Worm (Caenorhabditis elegans): ENCODE measurements around the gene T22D1.18.
A peak's percentile ranks its signal among the peaks of the same experiment; 100 is the strongest.

The T22D1.18 gene

DNA sequence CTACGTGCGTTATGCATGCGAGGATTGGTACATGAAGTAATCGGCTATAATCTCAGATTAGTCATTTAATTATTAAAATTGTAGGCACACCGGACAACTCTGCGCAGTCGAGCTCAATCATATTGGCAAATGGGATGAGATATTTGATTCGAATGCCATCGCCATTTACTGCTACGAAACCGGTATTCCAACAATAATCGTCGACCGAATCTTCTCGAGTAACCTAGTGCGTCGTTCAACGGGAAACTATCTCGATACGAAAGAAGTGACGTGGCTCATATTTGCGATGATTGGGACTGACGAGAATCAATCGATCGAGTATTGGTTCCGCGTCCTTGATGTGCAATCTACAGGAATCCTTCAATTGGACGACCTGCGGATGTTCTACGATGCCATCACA, 15.4 kb downstream of the T22D1.18 start:
- TF ChIP-seq pha-4 (tag; optimal IDR thresholded peaks at IDR 0.05) (no peak), hlh-1 (tag; optimal IDR thresholded peaks at IDR 0.05) (no peak), mls-2 (tag; optimal IDR thresholded peaks at IDR 0.05) (no peak), tbx-8 (GFP tag; optimal IDR thresholded peaks at IDR 0.05) (no peak), elt-1 (tag; optimal IDR thresholded peaks at IDR 0.05; ENCODE audit: borderline replicate concordance, insufficient read depth) (no peak), ces-1 (GFP tag; optimal IDR thresholded peaks at IDR 0.05) (no peak), lsy-2 (tag; optimal IDR thresholded peaks at IDR 0.05) (no peak), sem-2 (GFP tag; optimal IDR thresholded peaks at IDR 0.05) (no peak), sptf-1 (tag; optimal IDR thresholded peaks at IDR 0.05) (no peak), ztf-11 (tag; optimal IDR thresholded peaks at IDR 0.05) (no peak)

ce11 chrIV:6903575-6903974, 16.4 kb downstream of the T22D1.18 start, which contains the start of gene T22D1.5:
TSS of gene T22D1.5 (plus strand) at chrIV:6903950.
- TF ChIP-seq mab-5 (tag; optimal IDR thresholded peaks at IDR 0.05), result no peak

DNA sequence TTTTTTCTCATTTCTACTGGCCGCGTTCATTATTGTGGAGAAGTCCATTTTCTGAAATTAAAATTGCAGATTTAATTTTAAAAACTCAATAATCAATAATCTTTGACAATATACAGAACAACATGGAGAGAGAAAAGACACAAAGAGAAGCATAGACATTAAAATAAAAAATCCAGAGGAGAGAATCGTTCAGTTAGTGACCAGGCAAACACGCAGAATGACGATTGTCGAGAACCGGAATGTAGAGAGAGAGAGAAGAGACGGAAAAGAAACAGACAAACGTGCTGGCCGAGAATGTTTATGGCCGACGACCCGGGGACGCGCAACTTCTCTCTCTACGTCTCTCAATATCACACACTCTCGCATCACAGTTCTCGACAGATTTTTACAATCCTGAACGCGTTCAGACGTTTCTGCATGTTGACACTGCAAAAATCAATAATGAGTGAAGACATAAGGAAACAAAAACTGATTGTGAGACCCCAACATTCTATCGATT, 32.3 kb downstream of the T22D1.18 start, which contains the start of the genes T05A12.3 and T05A12.4:
Gene T05A12.3, minus strand, starts transcription at position 51 of the 499 bp plus-strand sequence.
Gene T05A12.4, plus strand, starts transcription at position 348 of the 499 bp plus-strand sequence.
- TF ChIP-seq ces-1 (GFP tag; optimal IDR thresholded peaks at IDR 0.05) (peak; percentile 5), pha-4 (tag; optimal IDR thresholded peaks at IDR 0.05) (no peak), mab-5 (tag; optimal IDR thresholded peaks at IDR 0.05) (no peak), lsy-2 (tag; optimal IDR thresholded peaks at IDR 0.05) (peak; percentile 24), unc-120 (tag; optimal IDR thresholded peaks at IDR 0.05; ENCODE audit: poor library complexity, severe bottlenecking) (no peak), drap-1 (GFP tag; optimal IDR thresholded peaks at IDR 0.05) (peak; percentile 27)

ce11 chrIV:6883342-6883741, 36.6 kb downstream of the T22D1.18 start, which contains the start of gene tre-2:
TSS of gene tre-2 (minus strand) at chrIV:6883442.
- TF ChIP-seq cnd-1 (tag; optimal IDR thresholded peaks at IDR 0.05) (no peak), mab-5 (tag; optimal IDR thresholded peaks at IDR 0.05) (no peak), lsy-2 (tag; optimal IDR thresholded peaks at IDR 0.05) (no peak), ceh-43 (GFP tag; optimal IDR thresholded peaks at IDR 0.05) (no peak), sptf-1 (tag; optimal IDR thresholded peaks at IDR 0.05) (no peak), mep-1 (tag; optimal IDR thresholded peaks at IDR 0.05) (no peak), tbx-8 (GFP tag; optimal IDR thresholded peaks at IDR 0.05) (no peak), ces-1 (GFP tag; optimal IDR thresholded peaks at IDR 0.05) (no peak), drap-1 (GFP tag; optimal IDR thresholded peaks at IDR 0.05) (no peak), nhr-12 (tag; optimal IDR thresholded peaks at IDR 0.05) (no peak), lin-32 (GFP tag; optimal IDR thresholded peaks at IDR 0.05) (no peak), mls-2 (tag; optimal IDR thresholded peaks at IDR 0.05) (no peak), unc-62 (GFP tag; optimal IDR thresholded peaks at IDR 0.05) (no peak), elt-1 (tag; optimal IDR thresholded peaks at IDR 0.05; ENCODE audit: borderline replicate concordance, insufficient read depth) (no peak), snpc-4 (tag; optimal IDR thresholded peaks at IDR 0.05) (no peak), elt-3 (tag; optimal IDR thresholded peaks at IDR 0.05) (no peak), lin-13 (tag; optimal IDR thresholded peaks at IDR 0.05) (no peak), nhr-237 (tag; optimal IDR thresholded peaks at IDR 0.05) (no peak), zip-8 (tag; optimal IDR thresholded peaks at IDR 0.05) (no peak), unc-39 (tag; optimal IDR thresholded peaks at IDR 0.05) (no peak)

ce11 chrIV:6881183-6881582, 38.8 kb downstream of the T22D1.18 start:
- no peak for TF ChIP-seq lin-32 (GFP tag; optimal IDR thresholded peaks at IDR 0.05)
- TF ChIP-seq zip-8 (tag; optimal IDR thresholded peaks at IDR 0.05), result no peak
- TF ChIP-seq hlh-1 (tag; optimal IDR thresholded peaks at IDR 0.05), result peak; percentile 45
- no peak for TF ChIP-seq drap-1 (GFP tag; optimal IDR thresholded peaks at IDR 0.05)
- peak; percentile 21 for TF ChIP-seq unc-62 (GFP tag; optimal IDR thresholded peaks at IDR 0.05)
- TF ChIP-seq lin-13 (tag; optimal IDR thresholded peaks at IDR 0.05), result no peak
- TF ChIP-seq nhr-76 (tag; optimal IDR thresholded peaks at IDR 0.05), result no peak
- no peak for TF ChIP-seq nhr-28 (tag; optimal IDR thresholded peaks at IDR 0.05)
- peak; percentile 57 for TF ChIP-seq ces-1 (GFP tag; optimal IDR thresholded peaks at IDR 0.05)

- TF ChIP-seq drap-1 (GFP tag; optimal IDR thresholded peaks at IDR 0.05) (no peak), cnd-1 (tag; optimal IDR thresholded peaks at IDR 0.05) (no peak), ztf-11 (tag; optimal IDR thresholded peaks at IDR 0.05) (no peak), sptf-1 (tag; optimal IDR thresholded peaks at IDR 0.05) (no peak), sem-2 (GFP tag; optimal IDR thresholded peaks at IDR 0.05) (no peak), nhr-237 (tag; optimal IDR thresholded peaks at IDR 0.05) (no peak), zip-8 (tag; optimal IDR thresholded peaks at IDR 0.05) (no peak), elt-3 (tag; optimal IDR thresholded peaks at IDR 0.05) (no peak), ceh-39 (tag; optimal IDR thresholded peaks at IDR 0.05) (no peak), nhr-28 (tag; optimal IDR thresholded peaks at IDR 0.05) (no peak), nhr-2 (tag; optimal IDR thresholded peaks at IDR 0.05) (no peak), flh-1 (GFP tag; optimal IDR thresholded peaks at IDR 0.05) (no peak)
These were observed 39.5 kb downstream of the T22D1.18 start for ce11 chrIV:6880415-6880814.
